Fruit fly (Drosophila melanogaster) whole organism, embryonic: Measurements from ENCODE around the gene tbc.
A peak's percentile ranks its signal among the peaks of the same experiment; 100 is the strongest.

Experiments used
- Atf6 ChIP-seq: fragments of 200-800 bp; sonication (Bioruptor generic); IDR thresholded peaks from 2 replicates; pipeline ENCODE4 v1.3.6; 2022; ENCODE audit warnings: missing biosample characterization, missing genetic modification characterization
- BtbVII ChIP-seq: fragments of 200-800 bp; sonication (Bioruptor generic); optimal IDR thresholded peaks from 3 replicates; lab custom pipeline; 2017; ENCODE audit warnings: missing biosample characterization, mild to moderate bottlenecking, missing genetic modification characterization
- CG10979 ChIP-seq: fragments of 200-800 bp; sonication (Bioruptor generic); optimal IDR thresholded peaks from 2 replicates; lab custom pipeline; 2018; ENCODE audit warnings: missing biosample characterization, mild to moderate bottlenecking, missing genetic modification characterization, moderate library complexity
- CG13123 ChIP-seq: fragments of 200-800 bp; sonication (Bioruptor generic); optimal IDR thresholded peaks from 2 replicates; lab custom pipeline; 2016; ENCODE audit warnings: missing biosample characterization, missing genetic modification characterization
- CG14014 ChIP-seq: fragments of 200-800 bp; sonication (Bioruptor generic); IDR thresholded peaks from 2 replicates; pipeline ENCODE4 v1.3.6; 2022; ENCODE audit warnings: missing biosample characterization, missing genetic modification characterization
- CG1602 ChIP-seq: fragments of 200-800 bp; sonication (Bioruptor generic); optimal IDR thresholded peaks from 3 replicates; lab custom pipeline; 2016; ENCODE audit warnings: missing biosample characterization, missing genetic modification characterization
- CG1792 ChIP-seq: fragments of 200-800 bp; sonication (Bioruptor generic); optimal IDR thresholded peaks from 2 replicates; lab custom pipeline; 2016; ENCODE audit warnings: missing biosample characterization, missing genetic modification characterization
- CG18262 ChIP-seq: fragments of 200-800 bp; optimal IDR thresholded peaks from 3 replicates; lab custom pipeline; 2019; ENCODE audit warnings: missing biosample characterization, mild to moderate bottlenecking, missing genetic modification characterization, moderate library complexity
- CG18619 ChIP-seq: fragments of 200-800 bp; sonication (Bioruptor generic); optimal IDR thresholded peaks from 3 replicates; lab custom pipeline; 2017; ENCODE audit warnings: missing biosample characterization, mild to moderate bottlenecking, missing genetic modification characterization
- CG2678 ChIP-seq: fragments of 200-800 bp; sonication (Bioruptor generic); optimal IDR thresholded peaks from 3 replicates; lab custom pipeline; 2019; ENCODE audit warnings: missing biosample characterization, mild to moderate bottlenecking, missing genetic modification characterization, moderate library complexity
- CG30403 ChIP-seq: fragments of 200-800 bp; sonication (Bioruptor generic); optimal IDR thresholded peaks from 3 replicates; lab custom pipeline; 2016; ENCODE audit warnings: missing biosample characterization, missing genetic modification characterization
- CG34376 ChIP-seq: fragments of 200-800 bp; sonication (Bioruptor generic); optimal IDR thresholded peaks from 2 replicates; lab custom pipeline; 2018; ENCODE audit warnings: missing biosample characterization, mild to moderate bottlenecking, missing genetic modification characterization
- CG5245 ChIP-seq: fragments of 200-800 bp; sonication (Bioruptor generic); optimal IDR thresholded peaks from 3 replicates; lab custom pipeline; 2016; ENCODE audit warnings: missing biosample characterization, missing genetic modification characterization
- CG6791 ChIP-seq: fragments of 200-800 bp; sonication (Bioruptor generic); IDR thresholded peaks from 3 replicates; pipeline ENCODE4 v1.3.6; 2022; ENCODE audit warnings: missing biosample characterization, missing genetic modification characterization; ENCODE audit not compliant: partially characterized antibody
- CG7372 ChIP-seq: fragments of 200-800 bp; sonication (Bioruptor generic); IDR thresholded peaks from 2 replicates; pipeline ENCODE4 v1.3.6; 2022; ENCODE audit warnings: missing biosample characterization, missing genetic modification characterization
- CG8944 ChIP-seq: fragments of 200-800 bp; sonication (Bioruptor generic); optimal IDR thresholded peaks from 3 replicates; lab custom pipeline; 2016; ENCODE audit warnings: missing biosample characterization, missing genetic modification characterization
- CG9609 ChIP-seq: fragments of 200-800 bp; sonication (Bioruptor generic); optimal IDR thresholded peaks from 3 replicates; lab custom pipeline; 2016; ENCODE audit warnings: missing biosample characterization, missing genetic modification characterization
- D ChIP-seq, 2 experiments: fragments of 200-800 bp in 1 of 2; fragments of >200 bp in 1 of 2; sonication (Bioruptor generic) in 1 of 2; optimal IDR thresholded peaks; 2 replicates in 1 of 2; 3 replicates in 1 of 2; lab custom pipeline; 2017; ENCODE audit warnings: mild to moderate bottlenecking in 1 of 2, missing biosample characterization in 1 of 2, missing genetic modification characterization in 1 of 2, missing genetic modification reagents in 1 of 2
- Deaf1 ChIP-seq: fragments of 200-800 bp; optimal IDR thresholded peaks from 3 replicates; lab custom pipeline; 2019; ENCODE audit warnings: missing biosample characterization, mild to moderate bottlenecking, missing genetic modification characterization, moderate library complexity
- E2f1 ChIP-seq: fragments of 200-800 bp; sonication (Bioruptor generic); IDR thresholded peaks from 2 replicates; pipeline ENCODE4 v1.3.6; 2022; ENCODE audit warnings: missing biosample characterization, missing genetic modification characterization
- Elba2 ChIP-seq: fragments of 200-800 bp; sonication (Bioruptor generic); optimal IDR thresholded peaks from 3 replicates; lab custom pipeline; 2016; ENCODE audit warnings: missing biosample characterization, missing genetic modification characterization
- Fer1 ChIP-seq: fragments of 200-800 bp; sonication (Bioruptor generic); optimal IDR thresholded peaks from 2 replicates; lab custom pipeline; 2017; ENCODE audit warnings: missing biosample characterization, mild to moderate bottlenecking, missing genetic modification characterization
- H2.0 ChIP-seq: fragments of 200-800 bp; sonication (Bioruptor generic); IDR thresholded peaks from 2 replicates; pipeline ENCODE4 v1.3.6; 2022; ENCODE audit warnings: missing biosample characterization, missing genetic modification characterization
- Nf-YA ChIP-seq: fragments of 200-800 bp; sonication (Bioruptor generic); IDR thresholded peaks from 2 replicates; pipeline ENCODE4 v1.3.6; 2022; ENCODE audit warnings: missing biosample characterization, missing genetic modification characterization
- Opbp ChIP-seq: fragments of 200-800 bp; sonication (Bioruptor generic); IDR thresholded peaks from 3 replicates; pipeline ENCODE4 v1.3.6; 2022; ENCODE audit warnings: missing biosample characterization, missing genetic modification characterization; ENCODE audit not compliant: partially characterized antibody
- Ptx1 ChIP-seq: fragments of 200-800 bp; sonication (Bioruptor generic); IDR thresholded peaks from 2 replicates; pipeline ENCODE4 v1.3.6; 2022; ENCODE audit warnings: missing biosample characterization, missing genetic modification characterization
- Sry-β ChIP-seq: fragments of 200-800 bp; sonication (Bioruptor generic); optimal IDR thresholded peaks from 2 replicates; lab custom pipeline; 2018; ENCODE audit warnings: missing biosample characterization, mild to moderate bottlenecking, missing genetic modification characterization, moderate library complexity
- Taf1 ChIP-seq: fragments of 200-800 bp; sonication (Bioruptor generic); IDR thresholded peaks from 2 replicates; pipeline ENCODE4 v1.3.6; 2022; ENCODE audit warnings: missing biosample characterization, missing genetic modification characterization
- Usf ChIP-seq: fragments of 200-800 bp; sonication (Bioruptor generic); optimal IDR thresholded peaks from 2 replicates; lab custom pipeline; 2017; ENCODE audit warnings: missing genotype, missing biosample characterization, missing genetic modification characterization
- ac ChIP-seq: fragments of 200-800 bp; sonication (Bioruptor generic); optimal IDR thresholded peaks from 3 replicates; lab custom pipeline; 2017; ENCODE audit warnings: missing biosample characterization, mild to moderate bottlenecking, missing genetic modification characterization
- ash1 ChIP-seq: fragments of 200-800 bp; sonication (Bioruptor generic); optimal IDR thresholded peaks from 2 replicates; lab custom pipeline; 2018; ENCODE audit warnings: missing biosample characterization, mild to moderate bottlenecking, missing genetic modification characterization
- bbx ChIP-seq: fragments of 200-800 bp; sonication (Bioruptor generic); IDR thresholded peaks from 2 replicates; pipeline ENCODE4 v1.3.6; 2022; ENCODE audit warnings: missing biosample characterization, missing genetic modification characterization; ENCODE audit not compliant: partially characterized antibody
- cas ChIP-seq: fragments of 200-800 bp; sonication (Bioruptor generic); IDR thresholded peaks from 2 replicates; pipeline ENCODE4 v1.3.6; 2022; ENCODE audit warnings: missing biosample characterization, missing genetic modification characterization
- gem ChIP-seq: fragments of 200-800 bp; sonication (Bioruptor generic); optimal IDR thresholded peaks from 2 replicates; lab custom pipeline; 2019; ENCODE audit warnings: missing biosample characterization, mild to moderate bottlenecking, missing genetic modification characterization, moderate library complexity
- hth ChIP-seq: fragments of >200 bp; optimal IDR thresholded peaks from 2 replicates; lab custom pipeline; 2017; ENCODE audit warnings: inconsistent platforms
- kah ChIP-seq: fragments of 200-800 bp; sonication (Bioruptor generic); optimal IDR thresholded peaks from 2 replicates; lab custom pipeline; 2018; ENCODE audit warnings: missing biosample characterization, mild to moderate bottlenecking, missing genetic modification characterization
- kay ChIP-seq: fragments of 200-800 bp; sonication (Bioruptor generic); optimal IDR thresholded peaks from 2 replicates; lab custom pipeline; 2016; ENCODE audit warnings: missing biosample characterization, missing genetic modification characterization
- klu ChIP-seq: fragments of 200-800 bp; sonication (Bioruptor generic); IDR thresholded peaks from 2 replicates; pipeline ENCODE4 v1.3.6; 2022; ENCODE audit warnings: missing biosample characterization, missing genetic modification characterization
- knrl ChIP-seq: fragments of 200-800 bp; sonication (Bioruptor generic); IDR thresholded peaks from 3 replicates; pipeline ENCODE4 v1.3.6; 2022; ENCODE audit warnings: missing biosample characterization, missing genetic modification characterization; ENCODE audit not compliant: partially characterized antibody
- onecut ChIP-seq: fragments of 200-800 bp; sonication (Bioruptor generic); IDR thresholded peaks from 2 replicates; pipeline ENCODE4 v1.3.6; 2022; ENCODE audit warnings: missing biosample characterization, missing genetic modification characterization
- otp ChIP-seq: fragments of 200-800 bp; sonication (Bioruptor generic); IDR thresholded peaks from 3 replicates; pipeline ENCODE4, ENCODE4 v1.3.6; 2022; ENCODE audit warnings: missing biosample characterization, missing genetic modification characterization
- pan ChIP-seq, 4 experiments: fragments of >200 bp in 3 of 4; fragments of 200-800 bp in 1 of 4; sonication (Bioruptor generic) in 1 of 4; optimal IDR thresholded peaks in 3 of 4; IDR thresholded peaks in 1 of 4; 2 replicates each; pipeline versions ENCODE4 v1.3.6 to Lab custom; 2017 to 2022; ENCODE audit warnings: missing biosample characterization in 2 of 4, missing genetic modification characterization in 2 of 4, mixed read lengths in 1 of 4
- slbo ChIP-seq: fragments of 200-800 bp; sonication (Bioruptor generic); IDR thresholded peaks from 2 replicates; pipeline ENCODE4 v1.3.6; 2022; ENCODE audit warnings: missing biosample characterization, missing genetic modification characterization
- ssp ChIP-seq: fragments of 200-800 bp; sonication (Bioruptor generic); IDR thresholded peaks from 2 replicates; pipeline ENCODE4 v1.3.6; 2022; ENCODE audit warnings: missing biosample characterization, missing genetic modification characterization
- tap ChIP-seq: fragments of 200-800 bp; optimal IDR thresholded peaks from 3 replicates; lab custom pipeline; 2019; ENCODE audit warnings: missing biosample characterization, mild to moderate bottlenecking, missing genetic modification characterization, moderate library complexity
- tll ChIP-seq, 2 experiments: fragments of 200-800 bp in 1 of 2; fragments of >200 bp in 1 of 2; sonication (Bioruptor generic) in 1 of 2; optimal IDR thresholded peaks; 2 replicates each; lab custom pipeline; 2017 to 2019; ENCODE audit warnings: missing biosample characterization in 2 of 2, missing genetic modification characterization in 2 of 2, mild to moderate bottlenecking in 1 of 2, moderate library complexity in 1 of 2
- unpg ChIP-seq: fragments of 200-800 bp; sonication (Bioruptor generic); optimal IDR thresholded peaks from 3 replicates; lab custom pipeline; 2018; ENCODE audit warnings: missing biosample characterization, mild to moderate bottlenecking, missing genetic modification characterization, moderate library complexity

Gene tbc

DNA sequence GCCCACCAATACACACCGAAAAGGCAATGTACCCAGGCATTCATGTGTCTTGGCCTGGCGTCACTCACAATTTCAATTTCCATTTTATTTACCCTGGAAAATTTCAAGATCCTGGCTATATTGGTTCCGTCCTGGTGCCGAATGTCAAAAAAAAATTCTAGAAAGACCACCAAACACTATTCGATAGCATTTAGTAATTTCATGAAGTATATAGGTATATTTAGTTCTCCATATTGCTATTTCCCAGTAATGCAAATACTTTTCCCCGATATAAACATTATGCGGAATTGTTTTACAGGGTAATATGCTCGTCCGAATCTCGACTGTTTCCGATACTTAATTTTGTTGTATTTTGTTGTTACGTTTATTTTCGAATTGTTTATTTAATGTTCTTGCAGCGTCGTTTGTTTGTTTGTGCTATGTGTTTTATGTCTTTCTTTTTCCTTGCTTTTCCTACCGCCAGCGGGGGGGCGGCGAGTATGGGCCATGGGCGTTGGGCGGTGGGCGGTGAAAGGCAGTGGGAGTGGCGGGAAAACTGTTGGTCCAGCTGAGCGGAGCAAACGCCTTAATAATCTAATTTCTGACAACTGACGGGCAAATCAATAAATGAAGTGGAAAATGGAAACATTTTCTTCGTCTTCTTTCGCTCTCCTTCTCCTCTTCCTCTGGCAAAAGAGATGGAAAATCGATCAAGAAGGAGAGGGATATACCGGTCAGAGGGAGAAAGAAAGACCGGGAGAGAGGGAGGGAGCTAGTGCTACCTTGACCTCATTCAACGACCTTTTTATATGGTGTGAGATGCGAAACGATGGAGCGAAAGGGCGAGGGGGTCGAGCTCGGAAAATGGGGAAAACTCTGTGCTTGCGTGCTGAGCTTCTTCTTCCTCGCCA, 46.9 kb downstream of the tbc start (continued):
- TF ChIP-seq onecut (GFP tag; lab: Robert Waterston, UW) (peak; percentile 90), CG18262 (tag; lab: Kevin White, UChicago) (peak; percentile 71), pan (optimal IDR thresholded peaks at IDR 0.05; lab: Kevin White, UChicago) (peak in 1 of 2 experiments; percentile 60), pan (GFP tag; optimal IDR thresholded peaks at IDR 0.05 in 1 of 2, IDR thresholded peaks at IDR 0.05 in 1 of 2) (peak; percentile 32 to 49), CG18619 (GFP tag; lab: Kevin White, UChicago) (peak; percentile 36), bbx (GFP tag; lab: Robert Waterston, UW) (no peak), CG14014 (0 out of 2 replicates have a peak, but pooled peaks have one; percentile 26), tll (GFP tag; optimal IDR thresholded peaks at IDR 0.05; lab: Kevin White, UChicago) (no peak), Elba2 (GFP tag; lab: Kevin White, UChicago) (no peak), otp (GFP tag; lab: Robert Waterston, UW) (0 out of 3 replicates have a peak, but pooled peaks have one; percentile 19), CG7372 (GFP tag; lab: Robert Waterston, UW) (0 out of 2 replicates have a peak, but pooled peaks have one; percentile 35), CG13123 (no peak), Usf (GFP tag; lab: Kevin White, UChicago) (no peak), BtbVII (GFP tag; lab: Kevin White, UChicago) (no peak), CG1602 (GFP tag; lab: Kevin White, UChicago) (peak; percentile 51), gem (tag; lab: Kevin White, UChicago) (peak; percentile 81), ash1 (no peak), CG10979 (tag; lab: Kevin White, UChicago) (peak; percentile 71), CG30403 (peak; percentile 68), Sry-β (GFP tag; lab: Kevin White, UChicago) (no peak), E2f1 (GFP tag; lab: Robert Waterston, UW) (peak; percentile 42), CG2678 (tag; lab: Kevin White, UChicago) (peak; percentile 70), kay (peak; percentile 8), Deaf1 (tag; lab: Kevin White, UChicago) (no peak), CG5245 (peak; percentile 39), kah (GFP tag; lab: Kevin White, UChicago) (no peak), cas (no peak), CG1792 (GFP tag; lab: Kevin White, UChicago) (peak; percentile 49), ssp (GFP tag; lab: Robert Waterston, UW) (no peak; the same call in 1 of the 2 replicates), H2.0 (GFP tag; lab: Robert Waterston, UW) (peak; percentile 33; the same call in 1 of the 2 replicates), hth (no peak), ac (GFP tag; lab: Kevin White, UChicago) (no peak), Fer1 (GFP tag; lab: Kevin White, UChicago) (no peak), unpg (GFP tag; lab: Kevin White, UChicago) (peak; percentile 65), Atf6 (GFP tag; lab: Robert Waterston, UW) (peak; percentile 48), tap (tag; lab: Kevin White, UChicago) (peak; percentile 14), D (optimal IDR thresholded peaks at IDR 0.05; lab: Kevin White, UChicago) (no peak), D (GFP tag; optimal IDR thresholded peaks at IDR 0.05; lab: Kevin White, UChicago) (peak; percentile 61), Taf1 (GFP tag; lab: Robert Waterston, UW) (no peak), knrl (GFP tag; lab: Robert Waterston, UW) (no peak), slbo (GFP tag; lab: Robert Waterston, UW) (peak; percentile 72), klu (GFP tag; lab: Robert Waterston, UW) (no peak), Opbp (GFP tag; lab: Robert Waterston, UW) (no peak), Ptx1 (GFP tag; lab: Robert Waterston, UW) (peak; percentile 69), CG6791 (GFP tag; lab: Robert Waterston, UW) (no peak), CG34376 (no peak), CG8944 (peak; percentile 43), CG9609 (GFP tag; lab: Kevin White, UChicago) (peak; percentile 46), Nf-YA (GFP tag; lab: Robert Waterston, UW) (no peak)
